Fruit fly (Drosophila melanogaster): ENCODE data around the gene MED30.

MED30 gene

dm6 chr3L:634319-635015, 19.4 kb downstream of the MED30 start (continued):
- TF ChIP-seq Gsc (GFP tag; IDR thresholded peaks at IDR 0.05) (peak; percentile 81), odd (GFP tag; optimal IDR thresholded peaks at IDR 0.05) (peak; percentile 82), Oaz (GFP tag; IDR thresholded peaks at IDR 0.05) (peak; percentile 74), CG12236 (GFP tag; optimal IDR thresholded peaks at IDR 0.05) (peak; percentile 86), Xrp1 (GFP tag; IDR thresholded peaks at IDR 0.05) (peak; percentile 96), CG12744 (GFP tag; optimal IDR thresholded peaks at IDR 0.05) (peak; percentile 76), pita (GFP tag; optimal IDR thresholded peaks at IDR 0.05) (no peak), Dp (GFP tag; optimal IDR thresholded peaks at IDR 0.05) (no peak), nau (GFP tag; optimal IDR thresholded peaks at IDR 0.05) (peak; percentile 88), CG15011 (GFP tag; optimal IDR thresholded peaks at IDR 0.05) (peak; percentile 73), E2f1 (GFP tag; IDR thresholded peaks at IDR 0.05) (peak; percentile 87), Chrac-16 (GFP tag; optimal IDR thresholded peaks at IDR 0.05) (peak; percentile 91), Dfd (GFP tag; optimal IDR thresholded peaks at IDR 0.05) (no peak), fu2 (GFP tag; optimal IDR thresholded peaks at IDR 0.05) (peak; percentile 74), CG8388 (GFP tag; optimal IDR thresholded peaks at IDR 0.05) (peak; percentile 95), CG30020 (tag; optimal IDR thresholded peaks at IDR 0.05) (peak; percentile 55), ssp (GFP tag; IDR thresholded peaks at IDR 0.05) (peak; percentile 81), CG11247 (GFP tag; IDR thresholded peaks at IDR 0.05) (peak; percentile 87), ttk (GFP tag; IDR thresholded peaks at IDR 0.05) (peak; percentile 92), CG7928 (GFP tag; optimal IDR thresholded peaks at IDR 0.05) (no peak), CG10431 (GFP tag; optimal IDR thresholded peaks at IDR 0.05) (peak; percentile 90), bbx (GFP tag; IDR thresholded peaks at IDR 0.05; ENCODE audit: partially characterized antibody) (no peak), pros (GFP tag; optimal IDR thresholded peaks at IDR 0.05) (peak; percentile 72), pum (GFP tag; optimal IDR thresholded peaks at IDR 0.05) (peak; percentile 95), fru (optimal IDR thresholded peaks at IDR 0.05) (no peak)

dm6 chr3L:633272-634254, 20.3 kb downstream of the MED30 start:
- TF ChIP-seq CG10431 (GFP tag; optimal IDR thresholded peaks at IDR 0.05) (peak; percentile 72), phol (tag; optimal IDR thresholded peaks at IDR 0.05) (peak; percentile 91), CG1647 (GFP tag; optimal IDR thresholded peaks at IDR 0.05) (peak; percentile 64), zen (tag; optimal IDR thresholded peaks at IDR 0.05) (peak; percentile 15), CG10979 (tag; optimal IDR thresholded peaks at IDR 0.05) (peak; percentile 93), CG2202 (tag; optimal IDR thresholded peaks at IDR 0.05) (peak; percentile 86), CG4404 (GFP tag; IDR thresholded peaks at IDR 0.05) (peak; percentile 67), Fer2 (tag; optimal IDR thresholded peaks at IDR 0.05) (no peak), tna (GFP tag; IDR thresholded peaks at IDR 0.05; ENCODE audit: partially characterized antibody) (no peak), emc (GFP tag; optimal IDR thresholded peaks at IDR 0.05) (no peak), CG31224 (GFP tag; IDR thresholded peaks at IDR 0.05) (no peak), Sry-β (GFP tag; optimal IDR thresholded peaks at IDR 0.05) (peak; percentile 25), D (optimal IDR thresholded peaks at IDR 0.05) (no peak), D (GFP tag; optimal IDR thresholded peaks at IDR 0.05) (peak; percentile 94), CG3163 (GFP tag; optimal IDR thresholded peaks at IDR 0.05) (peak; percentile 56), CG18764 (GFP tag; optimal IDR thresholded peaks at IDR 0.05) (peak; percentile 68), CG11085 (GFP tag; IDR thresholded peaks at IDR 0.05) (no peak), CG6654 (GFP tag; optimal IDR thresholded peaks at IDR 0.05) (peak; percentile 76), CG6175 (GFP tag; IDR thresholded peaks at IDR 0.05) (no peak), TFAM (GFP tag; optimal IDR thresholded peaks at IDR 0.05) (peak; percentile 54), seq (GFP tag; IDR thresholded peaks at IDR 0.05) (peak; percentile 50), trh (GFP tag; optimal IDR thresholded peaks at IDR 0.05) (peak; percentile 65), Ets65A (GFP tag) (peak; percentile 99), CG1024 (GFP tag; IDR thresholded peaks at IDR 0.05) (peak; percentile 85), gt (GFP tag; IDR thresholded peaks at IDR 0.05) (peak; percentile 84)

All from whole organism, embryonic.